Worm (Caenorhabditis elegans): ENCODE measurements around the gene hlh-12.

Gene hlh-12

ce11 chrIV:8523981-8524380 lies 44.7 kb upstream of the hlh-12 start:
- TF ChIP-seq ceh-28 (tag; optimal IDR thresholded peaks at IDR 0.05) (no peak), mdl-1 (tag; optimal IDR thresholded peaks at IDR 0.05) (no peak), nhr-67 (tag; optimal IDR thresholded peaks at IDR 0.05) (no peak), elt-2 (tag; optimal IDR thresholded peaks at IDR 0.05) (no peak), lin-15B (tag; optimal IDR thresholded peaks at IDR 0.05) (no peak), daf-12 (tag; optimal IDR thresholded peaks at IDR 0.05) (no peak), eor-1 (tag; optimal IDR thresholded peaks at IDR 0.05) (no peak), skn-1 (tag; optimal IDR thresholded peaks at IDR 0.05) (no peak), pqm-1 (tag; optimal IDR thresholded peaks at IDR 0.05) (no peak), ama-1 (optimal IDR thresholded peaks at IDR 0.05) (no peak), ZK546.5 (tag; optimal IDR thresholded peaks at IDR 0.05) (no peak), ztf-4 (tag; optimal IDR thresholded peaks at IDR 0.05) (no peak), lin-39 (tag; optimal IDR thresholded peaks at IDR 0.05) (no peak), aly-2 (tag; optimal IDR thresholded peaks at IDR 0.05) (no peak), lsy-12 (tag; optimal IDR thresholded peaks at IDR 0.05) (no peak)

- TF ChIP-seq elt-3 (tag; optimal IDR thresholded peaks at IDR 0.05): no peak
- TF ChIP-seq eor-1 (tag; optimal IDR thresholded peaks at IDR 0.05): no peak
Measured at ce11 chrIV:8520594-8520993, 41.3 kb upstream of the hlh-12 start, which contains the start of gene pkg-2. Gene pkg-2 (plus strand): TSS chrIV:8520894.

ce11 chrIV:8519949-8520348 lies 40.7 kb upstream of the hlh-12 start:
- no peak for TF ChIP-seq mml-1 (tag; optimal IDR thresholded peaks at IDR 0.05)
- no peak for TF ChIP-seq aly-2 (tag; optimal IDR thresholded peaks at IDR 0.05)
- no peak for TF ChIP-seq nhr-67 (tag; optimal IDR thresholded peaks at IDR 0.05)
- no peak for TF ChIP-seq hmg-11 (tag; optimal IDR thresholded peaks at IDR 0.05)
- no peak for TF ChIP-seq nhr-23 (tag; optimal IDR thresholded peaks at IDR 0.05)
- no peak for TF ChIP-seq ama-1 (optimal IDR thresholded peaks at IDR 0.05)
- no peak for TF ChIP-seq nhr-12 (tag; optimal IDR thresholded peaks at IDR 0.05)
- TF ChIP-seq ceh-82 (tag; optimal IDR thresholded peaks at IDR 0.05): no peak
- TF ChIP-seq nhr-76 (tag; optimal IDR thresholded peaks at IDR 0.05): no peak

ce11 chrIV:8514546-8514945 lies 35.3 kb upstream of the hlh-12 start:
- TF ChIP-seq snpc-4 (tag; optimal IDR thresholded peaks at IDR 0.05) (no peak), daf-12 (tag; optimal IDR thresholded peaks at IDR 0.05) (no peak), fos-1 (tag; optimal IDR thresholded peaks at IDR 0.05) (no peak), nhr-23 (tag; optimal IDR thresholded peaks at IDR 0.05) (no peak), mml-1 (tag; optimal IDR thresholded peaks at IDR 0.05) (no peak), elt-3 (tag; optimal IDR thresholded peaks at IDR 0.05) (no peak), tbx-2 (tag; optimal IDR thresholded peaks at IDR 0.05) (no peak), nhr-25 (tag; optimal IDR thresholded peaks at IDR 0.05) (no peak), nhr-77 (tag; optimal IDR thresholded peaks at IDR 0.05) (no peak), ztf-4 (tag; optimal IDR thresholded peaks at IDR 0.05) (no peak), egl-5 (tag; optimal IDR thresholded peaks at IDR 0.05) (no peak), mdl-1 (tag; optimal IDR thresholded peaks at IDR 0.05) (no peak), sea-2 (GFP tag; optimal IDR thresholded peaks at IDR 0.05) (no peak), pha-4 (tag; optimal IDR thresholded peaks at IDR 0.05) (no peak), ceh-28 (tag; optimal IDR thresholded peaks at IDR 0.05) (no peak), ztf-11 (tag; optimal IDR thresholded peaks at IDR 0.05) (no peak), hmg-11 (tag; optimal IDR thresholded peaks at IDR 0.05) (no peak), nhr-237 (tag; optimal IDR thresholded peaks at IDR 0.05) (no peak)

- TF ChIP-seq nfya-1 (tag; optimal IDR thresholded peaks at IDR 0.05; ENCODE audit: insufficient read depth) (no peak), aly-2 (tag; optimal IDR thresholded peaks at IDR 0.05) (no peak), nhr-28 (tag; optimal IDR thresholded peaks at IDR 0.05) (no peak), mdl-1 (tag; optimal IDR thresholded peaks at IDR 0.05) (no peak), elt-3 (tag; optimal IDR thresholded peaks at IDR 0.05) (no peak), fkh-2 (tag; optimal IDR thresholded peaks at IDR 0.05) (no peak), nhr-11 (tag; optimal IDR thresholded peaks at IDR 0.05) (no peak), ceh-9 (tag; optimal IDR thresholded peaks at IDR 0.05) (no peak), tbx-2 (tag; optimal IDR thresholded peaks at IDR 0.05) (no peak), ceh-82 (tag; optimal IDR thresholded peaks at IDR 0.05) (no peak), snpc-4 (tag; optimal IDR thresholded peaks at IDR 0.05) (no peak), pha-4 (tag; optimal IDR thresholded peaks at IDR 0.05) (no peak), ceh-28 (tag; optimal IDR thresholded peaks at IDR 0.05) (no peak), egl-27 (tag; optimal IDR thresholded peaks at IDR 0.05) (no peak)
Measured at ce11 chrIV:8513619-8514018, 34.4 kb upstream of the hlh-12 start, which contains the start of gene cks-1. Gene cks-1 (plus strand): TSS chrIV:8513919.

All from whole organism, L3 larva.